Worm (Caenorhabditis elegans) whole organism, L2 larva: Measurements from ENCODE around the gene H40L08.7.

Experiments
- R02D3.7 ChIP-seq: fragments of 150-350 bp; optimal IDR thresholded peaks from 2 replicates; lab custom pipeline; 2014; ENCODE audit warnings: missing biosample characterization, missing genetic modification characterization
- aly-2 ChIP-seq: fragments of 150-350 bp; optimal IDR thresholded peaks from 2 replicates; lab custom pipeline; 2014; ENCODE audit warnings: missing biosample characterization, missing genetic modification characterization
- blmp-1 ChIP-seq: sonication (generic microtip); optimal IDR thresholded peaks from 2 replicates; lab custom pipeline; 2017; ENCODE audit warnings: missing genetic modification characterization, mild to moderate bottlenecking, missing compliant biosample characterization, antibody characterized with exemption, moderate library complexity; ENCODE audit not compliant: insufficient read depth
- lin-11 ChIP-seq: fragments of 150-350 bp; sonication (generic microtip); optimal IDR thresholded peaks from 2 replicates; lab custom pipeline; 2014; ENCODE audit warnings: missing biosample characterization, missing genetic modification characterization, inconsistent platforms, mixed read lengths
- lin-39 ChIP-seq: fragments of 150-350 bp; optimal IDR thresholded peaks from 2 replicates; lab custom pipeline; 2014; ENCODE audit warnings: missing biosample characterization, missing genetic modification reagents, missing genetic modification characterization
- lsy-2 ChIP-seq, 2 experiments: fragments of 150-350 bp in 1 of 2; sonication (generic microtip) in 1 of 2; optimal IDR thresholded peaks; 2 replicates each; lab custom pipeline; 2014 to 2017; ENCODE audit warnings: missing biosample characterization in 2 of 2, missing genetic modification characterization in 2 of 2
- peb-1 ChIP-seq: fragments of 150-350 bp; optimal IDR thresholded peaks from 2 replicates; lab custom pipeline; 2014; ENCODE audit warnings: missing biosample characterization, missing genetic modification characterization
- skn-1 ChIP-seq: sonication (generic microtip); optimal IDR thresholded peaks from 2 replicates; lab custom pipeline; 2017; ENCODE audit warnings: missing biosample characterization, missing genetic modification characterization

DNA sequence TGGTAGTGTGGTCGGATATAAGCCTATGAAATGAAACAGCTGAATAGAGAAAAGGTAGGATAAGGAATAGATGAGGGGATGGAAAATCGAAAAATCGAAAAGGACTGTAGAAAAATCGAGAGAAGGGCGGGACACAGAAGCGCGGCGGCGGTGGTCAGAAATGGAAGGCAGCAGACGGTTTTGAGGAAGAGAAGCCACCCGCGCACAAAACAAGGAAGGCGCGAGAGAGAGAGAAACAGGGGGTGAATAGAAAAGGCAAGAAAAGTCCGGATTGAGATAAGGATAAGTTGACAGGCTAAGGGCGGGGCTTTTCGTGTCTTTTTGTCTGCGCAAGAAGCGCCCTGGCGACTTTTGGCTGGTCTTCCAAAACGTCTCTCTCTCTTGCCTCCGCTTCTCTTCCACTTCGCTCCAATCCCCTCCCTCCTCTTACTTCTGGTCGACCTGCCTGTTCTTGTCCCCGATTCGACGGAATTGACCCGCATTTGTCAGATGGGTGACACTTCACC lies 30.3 kb upstream of the H40L08.7 start, which contains the start of gene mlt-9:
- no peak for TF ChIP-seq lin-39
- no peak for TF ChIP-seq blmp-1 (tag; lab: Kevin White, UChicago)
- no peak for TF ChIP-seq aly-2 (tag; lab: Kevin White, UChicago)
- TF ChIP-seq peb-1 (tag; lab: Kevin White, UChicago): no peak
- TF ChIP-seq R02D3.7 (tag; lab: Kevin White, UChicago): no peak
- TF ChIP-seq lsy-2 (tag; optimal IDR thresholded peaks at IDR 0.05; lab: Kevin White, UChicago): no peak
- no peak for TF ChIP-seq skn-1
- TF ChIP-seq lin-11 (tag; lab: Kevin White, UChicago): no peak
